Worm (Caenorhabditis elegans): ENCODE measurements around the gene K02E10.7.

DNA sequence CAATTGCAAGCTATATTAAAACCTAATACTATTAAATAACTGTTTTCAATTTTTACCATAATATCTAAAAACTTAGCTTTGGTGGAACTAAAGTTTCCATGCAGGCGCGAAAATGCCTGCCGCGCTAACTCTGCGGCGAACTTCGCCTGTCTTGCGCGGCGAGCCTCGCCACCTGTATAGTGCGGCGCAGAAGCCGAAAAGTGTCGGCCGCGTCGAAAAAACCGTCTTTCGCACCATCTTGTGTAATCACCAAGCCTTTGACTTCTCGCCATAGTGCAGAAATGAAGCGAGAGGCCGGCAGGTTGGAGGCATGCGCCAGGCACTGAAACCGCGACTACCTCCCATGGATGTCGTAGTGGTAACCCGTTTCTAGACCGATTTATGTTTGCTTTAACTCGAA lies 43.1 kb upstream of the K02E10.7 start:
- TF ChIP-seq sptf-1 (tag; optimal IDR thresholded peaks at IDR 0.05) (no peak), zip-8 (tag; optimal IDR thresholded peaks at IDR 0.05) (no peak), unc-39 (tag; optimal IDR thresholded peaks at IDR 0.05) (no peak), pha-4 (tag; optimal IDR thresholded peaks at IDR 0.05) (no peak), blmp-1 (tag; optimal IDR thresholded peaks at IDR 0.05) (no peak), nhr-28 (tag; optimal IDR thresholded peaks at IDR 0.05) (no peak), elt-3 (tag; optimal IDR thresholded peaks at IDR 0.05) (no peak), ceh-43 (GFP tag; optimal IDR thresholded peaks at IDR 0.05) (no peak), nhr-237 (tag; optimal IDR thresholded peaks at IDR 0.05) (no peak), unc-62 (GFP tag; optimal IDR thresholded peaks at IDR 0.05) (no peak), tbx-8 (GFP tag; optimal IDR thresholded peaks at IDR 0.05) (no peak), lsy-2 (tag; optimal IDR thresholded peaks at IDR 0.05) (no peak), nhr-12 (tag; optimal IDR thresholded peaks at IDR 0.05) (no peak)

Measured in whole organism, mixed stage, embryonic.